Worm (Caenorhabditis elegans) whole organism, mixed stage, embryonic: ENCODE data around the gene Y57G11B.2.
"Not testable (repeated sequence)": the region's sequence is repeated elsewhere in the genome, so short reads cannot be mapped to it uniquely, and the experiment has no call there.

ENCODE experiments used
- M03D4.4 ChIP-seq: sonication (generic microtip); optimal IDR thresholded peaks from 2 replicates; lab custom pipeline; 2017; ENCODE audit warnings: mild to moderate bottlenecking, missing genetic modification characterization, missing compliant biosample characterization
- bed-3 ChIP-seq: fragments of 200-800 bp; sonication (Bioruptor generic); optimal IDR thresholded peaks from 3 replicates; lab custom pipeline; 2018; ENCODE audit warnings: mild to moderate bottlenecking, missing genetic modification characterization, moderate library complexity, missing compliant biosample characterization
- blmp-1 ChIP-seq: fragments of 150-350 bp; optimal IDR thresholded peaks from 2 replicates; lab custom pipeline; 2014; ENCODE audit warnings: missing biosample characterization, missing genetic modification characterization
- ceh-39 ChIP-seq: fragments of 150-350 bp; optimal IDR thresholded peaks from 2 replicates; lab custom pipeline; 2014; ENCODE audit warnings: missing biosample characterization, missing genetic modification characterization
- ceh-43 ChIP-seq: fragments of 200-800 bp; sonication (Bioruptor generic); optimal IDR thresholded peaks from 2 replicates; lab custom pipeline; 2018; ENCODE audit warnings: mild to moderate bottlenecking, missing genetic modification characterization, moderate library complexity, missing compliant biosample characterization
- ceh-83 ChIP-seq: fragments of 200-800 bp; sonication (Bioruptor generic); optimal IDR thresholded peaks from 2 replicates; lab custom pipeline; 2018; ENCODE audit warnings: mild to moderate bottlenecking, missing genetic modification characterization, missing compliant biosample characterization
- ces-1 ChIP-seq: fragments of 150-350 bp; optimal IDR thresholded peaks from 2 replicates; lab custom pipeline; 2014; ENCODE audit warnings: missing biosample characterization, missing genetic modification reagents, missing genetic modification characterization
- cnd-1 ChIP-seq: fragments of 200-800 bp; sonication (Bioruptor generic); optimal IDR thresholded peaks from 2 replicates; lab custom pipeline; 2018; ENCODE audit warnings: mild to moderate bottlenecking, missing genetic modification characterization, missing compliant biosample characterization
- drap-1 ChIP-seq: fragments of 200-800 bp; sonication (Bioruptor generic); optimal IDR thresholded peaks from 3 replicates; lab custom pipeline; 2018; ENCODE audit warnings: mild to moderate bottlenecking, missing genetic modification characterization, missing compliant biosample characterization
- elt-1 ChIP-seq: sonication (generic microtip); optimal IDR thresholded peaks from 2 replicates; lab custom pipeline; 2017; ENCODE audit warnings: missing genetic modification characterization, mild to moderate bottlenecking, missing compliant biosample characterization, antibody characterized with exemption, moderate library complexity, borderline replicate concordance; ENCODE audit not compliant: insufficient read depth
- elt-3 ChIP-seq: fragments of 150-350 bp; optimal IDR thresholded peaks from 2 replicates; lab custom pipeline; 2014; ENCODE audit warnings: missing biosample characterization, missing genetic modification characterization
- flh-1 ChIP-seq: fragments of 200-800 bp; sonication (Bioruptor generic); optimal IDR thresholded peaks from 2 replicates; lab custom pipeline; 2018; ENCODE audit warnings: mild to moderate bottlenecking, missing genetic modification characterization, moderate library complexity, missing compliant biosample characterization
- ham-2 ChIP-seq: fragments of 200-800 bp; sonication (Bioruptor generic); optimal IDR thresholded peaks from 2 replicates; lab custom pipeline; 2018; ENCODE audit warnings: mild to moderate bottlenecking, missing genetic modification characterization, missing compliant biosample characterization
- hlh-1 ChIP-seq: fragments of 150-350 bp; optimal IDR thresholded peaks from 2 replicates; lab custom pipeline; 2014; ENCODE audit warnings: missing biosample characterization, missing genetic modification reagents, missing genetic modification characterization
- lin-13 ChIP-seq: fragments of 150-350 bp; optimal IDR thresholded peaks from 2 replicates; lab custom pipeline; 2014; ENCODE audit warnings: missing biosample characterization, missing genetic modification characterization
- lin-32 ChIP-seq: fragments of 200-800 bp; sonication (Bioruptor generic); optimal IDR thresholded peaks from 2 replicates; lab custom pipeline; 2018; ENCODE audit warnings: mild to moderate bottlenecking, missing genetic modification characterization, missing compliant biosample characterization
- lsy-2 ChIP-seq: fragments of 150-350 bp; optimal IDR thresholded peaks from 2 replicates; lab custom pipeline; 2014; ENCODE audit warnings: missing biosample characterization, missing genetic modification characterization
- mab-5 ChIP-seq: fragments of 150-350 bp; optimal IDR thresholded peaks from 2 replicates; lab custom pipeline; 2014; ENCODE audit warnings: missing biosample characterization, missing genetic modification characterization
- mep-1 ChIP-seq: fragments of 150-350 bp; optimal IDR thresholded peaks from 2 replicates; lab custom pipeline; 2017; ENCODE audit warnings: missing biosample characterization, missing genetic modification reagents, missing genetic modification characterization, inconsistent platforms
- mls-2 ChIP-seq: sonication (generic microtip); optimal IDR thresholded peaks from 2 replicates; lab custom pipeline; 2016; ENCODE audit warnings: mild to moderate bottlenecking, missing genetic modification characterization, moderate library complexity, missing compliant biosample characterization
- nhr-12 ChIP-seq: fragments of 150-350 bp; optimal IDR thresholded peaks from 2 replicates; lab custom pipeline; 2014; ENCODE audit warnings: missing biosample characterization, missing genetic modification characterization
- nhr-2 ChIP-seq: fragments of 150-350 bp; optimal IDR thresholded peaks from 2 replicates; lab custom pipeline; 2014; ENCODE audit warnings: missing biosample characterization, missing genetic modification characterization
- nhr-28 ChIP-seq: fragments of 150-350 bp; optimal IDR thresholded peaks from 2 replicates; lab custom pipeline; 2014; ENCODE audit warnings: missing biosample characterization, missing genetic modification characterization
- pha-4 ChIP-seq: fragments of 150-350 bp; optimal IDR thresholded peaks from 2 replicates; lab custom pipeline; 2018; ENCODE audit warnings: missing biosample characterization, missing genetic modification reagents, missing genetic modification characterization
- sem-2 ChIP-seq: fragments of 200-800 bp; sonication (Bioruptor generic); optimal IDR thresholded peaks from 2 replicates; lab custom pipeline; 2018; ENCODE audit warnings: mild to moderate bottlenecking, missing genetic modification characterization, missing compliant biosample characterization
- snpc-4 ChIP-seq: fragments of 150-350 bp; optimal IDR thresholded peaks from 2 replicates; lab custom pipeline; 2014; ENCODE audit warnings: missing biosample characterization, missing genetic modification characterization
- tbx-8 ChIP-seq: fragments of 200-800 bp; sonication (Bioruptor generic); optimal IDR thresholded peaks from 2 replicates; lab custom pipeline; 2018; ENCODE audit warnings: mild to moderate bottlenecking, missing genetic modification characterization, moderate library complexity, missing compliant biosample characterization
- unc-120 ChIP-seq: sonication (generic microtip); optimal IDR thresholded peaks from 2 replicates; lab custom pipeline; 2017; ENCODE audit warnings: missing genetic modification characterization, missing compliant biosample characterization; ENCODE audit not compliant: poor library complexity, severe bottlenecking
- unc-39 ChIP-seq: fragments of 150-350 bp; optimal IDR thresholded peaks from 2 replicates; lab custom pipeline; 2014; ENCODE audit warnings: missing biosample characterization, missing genetic modification characterization
- unc-62 ChIP-seq: fragments of 150-350 bp; optimal IDR thresholded peaks from 2 replicates; lab custom pipeline; 2014; ENCODE audit warnings: missing biosample characterization, missing genetic modification reagents, missing genetic modification characterization
- zip-8 ChIP-seq: fragments of 150-350 bp; optimal IDR thresholded peaks from 2 replicates; lab custom pipeline; 2014; ENCODE audit warnings: missing biosample characterization, missing genetic modification characterization
- ztf-11 ChIP-seq: fragments of 150-350 bp; optimal IDR thresholded peaks from 2 replicates; lab custom pipeline; 2014; ENCODE audit warnings: missing biosample characterization, missing genetic modification characterization

Y57G11B.2 gene

DNA sequence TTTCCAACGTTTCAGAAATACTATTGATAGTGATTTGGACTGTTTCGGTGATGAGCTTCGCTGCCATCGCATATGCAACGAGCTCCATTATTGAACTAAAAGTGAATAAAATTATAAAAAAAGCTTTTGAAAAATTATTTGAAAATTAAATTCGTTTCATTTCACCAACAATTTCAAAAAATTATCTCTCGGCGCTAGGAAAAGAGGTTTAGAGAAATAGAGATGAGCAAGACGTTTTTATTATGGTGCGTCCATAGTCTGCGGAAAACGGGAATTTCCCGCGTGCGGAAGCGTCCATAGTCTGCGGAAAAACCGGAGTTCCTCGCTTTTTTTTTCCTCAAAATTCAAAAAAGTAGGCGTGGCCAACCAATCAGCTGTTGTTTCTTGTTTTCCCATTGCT is 13.3 kb upstream of the Y57G11B.2 start, which contains the start of gene pals-30:
TSS of gene pals-30 (minus strand) at position 101 of the 400 bp plus-strand sequence.
- TF ChIP-seq ceh-39 (tag; lab: Kevin White, UChicago); bed-3 (GFP tag; lab: Kevin White, UChicago); hlh-1 (tag; lab: Kevin White, UChicago): not testable (repeated sequence)

DNA sequence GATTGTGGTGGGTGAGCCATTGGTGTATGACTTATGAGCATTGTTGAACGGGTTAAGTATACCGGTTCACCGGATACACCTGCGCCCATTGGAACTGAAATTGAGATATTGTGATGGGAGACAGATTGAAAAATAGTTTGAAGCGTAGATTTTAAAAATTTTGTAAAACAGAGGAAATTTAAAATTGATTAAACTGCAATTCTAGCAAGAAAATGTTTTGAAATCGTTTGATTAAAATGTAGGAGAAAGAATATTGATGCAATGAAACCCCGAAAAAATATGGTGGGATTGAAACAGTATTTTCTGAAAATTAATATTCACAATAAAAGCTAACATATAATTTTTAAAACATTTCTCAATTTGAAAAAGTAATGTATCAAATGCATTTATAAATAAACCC is 10.4 kb upstream of the Y57G11B.2 start, which contains the start of gene Y57G11B.6:
TSS of gene Y57G11B.6 (minus strand) at position 101 of the 400 bp plus-strand sequence.
- TF ChIP-seq nhr-12 = no peak
- no peak for TF ChIP-seq ham-2
- no peak for TF ChIP-seq M03D4.4
- TF ChIP-seq mab-5 (tag; lab: Kevin White, UChicago) = no peak
- no peak for TF ChIP-seq elt-1
- TF ChIP-seq lin-32 (GFP tag; lab: Kevin White, UChicago) = no peak
- TF ChIP-seq ceh-39 (tag; lab: Kevin White, UChicago) = no peak
- TF ChIP-seq pha-4 (tag; lab: Kevin White, UChicago) = no peak
- TF ChIP-seq hlh-1 (tag; lab: Kevin White, UChicago) = no peak
- no peak for TF ChIP-seq blmp-1 (tag; lab: Kevin White, UChicago)
- TF ChIP-seq ces-1 (GFP tag; lab: Kevin White, UChicago) = no peak
- TF ChIP-seq unc-120 (tag; lab: Kevin White, UChicago) = no peak
- no peak for TF ChIP-seq nhr-2 (tag; lab: Kevin White, UChicago)
- TF ChIP-seq mep-1 (tag; lab: Kevin White, UChicago) = no peak
- TF ChIP-seq lsy-2 (tag; lab: Kevin White, UChicago) = no peak
- no peak for TF ChIP-seq unc-62 (GFP tag; lab: Kevin White, UChicago)
- TF ChIP-seq sem-2 (GFP tag; lab: Kevin White, UChicago) = no peak
- TF ChIP-seq ceh-83 (GFP tag; lab: Kevin White, UChicago) = no peak
- no peak for TF ChIP-seq cnd-1 (tag; lab: Kevin White, UChicago)
- no peak for TF ChIP-seq tbx-8 (GFP tag; lab: Kevin White, UChicago)

DNA sequence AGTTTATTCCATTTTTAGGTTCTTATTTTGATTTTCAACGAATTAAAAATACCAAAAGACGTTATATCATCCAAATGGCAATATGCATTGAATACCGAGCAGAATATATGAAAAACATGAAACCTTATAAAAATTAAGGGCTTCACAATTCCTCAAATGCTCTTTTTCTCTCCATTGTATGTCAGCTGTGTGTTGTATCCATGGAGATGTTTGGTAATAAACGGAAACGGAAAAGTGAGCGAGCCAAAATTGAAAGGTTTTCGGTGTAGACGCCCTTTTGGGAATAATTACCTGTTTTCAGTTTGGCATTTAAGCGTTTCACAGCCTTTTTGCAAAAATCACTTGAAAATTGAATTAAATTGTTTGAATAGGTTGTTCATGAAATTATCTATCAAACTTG is 7.5 kb upstream of the Y57G11B.2 start:
- no peak for TF ChIP-seq ceh-83 (GFP tag; lab: Kevin White, UChicago)
- no peak for TF ChIP-seq unc-62 (GFP tag; lab: Kevin White, UChicago)
- TF ChIP-seq mep-1 (tag; lab: Kevin White, UChicago) = no peak

DNA sequence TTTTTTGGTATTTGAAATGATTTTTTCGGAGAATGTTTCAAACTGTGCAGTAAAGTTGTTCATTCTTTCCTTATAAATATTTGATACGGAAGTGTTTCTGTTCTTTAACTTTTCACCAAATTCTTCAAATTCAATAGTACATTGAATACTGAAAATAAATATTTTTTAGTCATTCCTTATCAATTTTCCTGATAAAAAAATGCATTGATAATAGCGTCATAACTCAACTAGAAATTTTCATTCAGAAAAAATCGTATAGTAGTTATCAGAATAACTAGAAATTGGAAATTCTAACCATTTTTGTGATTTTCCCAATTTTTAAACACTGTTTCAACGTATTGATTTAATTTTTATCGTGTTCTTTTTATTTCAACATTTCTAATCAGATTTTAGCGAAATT is 5.9 kb upstream of the Y57G11B.2 start:
- TF ChIP-seq unc-62 (GFP tag; lab: Kevin White, UChicago) = no peak
- no peak for TF ChIP-seq ceh-83 (GFP tag; lab: Kevin White, UChicago)
- no peak for TF ChIP-seq tbx-8 (GFP tag; lab: Kevin White, UChicago)

DNA sequence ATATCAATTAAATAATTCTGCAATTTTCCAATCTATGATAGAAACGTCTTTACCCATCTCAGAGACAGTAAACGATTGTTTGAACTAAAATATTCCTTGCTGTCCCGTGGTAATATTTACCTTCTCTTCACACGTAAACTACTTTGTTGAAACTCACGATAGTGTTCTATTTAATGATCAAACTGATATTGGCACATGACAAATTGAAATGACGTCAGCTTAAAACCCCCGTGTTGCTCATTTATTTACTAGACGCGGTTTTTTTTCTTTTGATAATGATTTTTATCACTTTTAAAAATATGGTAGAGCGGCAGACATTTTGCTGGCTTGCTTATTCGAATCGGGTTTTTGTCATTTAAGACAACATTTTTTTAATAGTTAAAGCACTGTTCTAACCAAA is 3.5 kb upstream of the Y57G11B.2 start:
- TF ChIP-seq snpc-4 (tag; lab: Kevin White, UChicago) = no peak
- TF ChIP-seq blmp-1 (tag; lab: Kevin White, UChicago) = no peak
- TF ChIP-seq elt-3 (tag; lab: Kevin White, UChicago) = no peak
- TF ChIP-seq ces-1 (GFP tag; lab: Kevin White, UChicago) = no peak
- no peak for TF ChIP-seq tbx-8 (GFP tag; lab: Kevin White, UChicago)
- no peak for TF ChIP-seq zip-8
- TF ChIP-seq ztf-11 (tag; lab: Kevin White, UChicago) = no peak
- no peak for TF ChIP-seq nhr-28
- TF ChIP-seq ceh-43 (GFP tag; lab: Kevin White, UChicago) = no peak
- no peak for TF ChIP-seq nhr-2 (tag; lab: Kevin White, UChicago)
- no peak for TF ChIP-seq mab-5 (tag; lab: Kevin White, UChicago)
- TF ChIP-seq flh-1 (GFP tag; lab: Kevin White, UChicago) = no peak
- no peak for TF ChIP-seq lin-13
- TF ChIP-seq mls-2 (tag; lab: Kevin White, UChicago) = no peak
- no peak for TF ChIP-seq unc-39
- no peak for TF ChIP-seq unc-120 (tag; lab: Kevin White, UChicago)
- TF ChIP-seq cnd-1 (tag; lab: Kevin White, UChicago) = no peak
- TF ChIP-seq drap-1 (GFP tag; lab: Kevin White, UChicago) = no peak
